Worm (Caenorhabditis elegans) whole organism, young adult: Measurements from ENCODE around the gene fbxa-206.

ENCODE experiments used
- B0035.1 ChIP-seq: sonication (generic microtip); optimal IDR thresholded peaks from 2 replicates; lab custom pipeline; 2016; ENCODE audit warnings: missing genetic modification characterization, mild to moderate bottlenecking, missing compliant biosample characterization, missing genotype, missing genetic modification reagents
- C17E4.6 ChIP-seq: fragments of 200-800 bp; sonication (Bioruptor generic); IDR thresholded peaks from 2 replicates; pipeline ENCODE4 v1.3.6; 2022; ENCODE audit warnings: missing genetic modification reagents, missing genetic modification characterization, missing compliant biosample characterization
- D2030.7 ChIP-seq: fragments of 200-800 bp; sonication (Bioruptor generic); IDR thresholded peaks from 2 replicates; pipeline ENCODE4 v1.3.6; 2022; ENCODE audit warnings: missing genetic modification reagents, missing genetic modification characterization, missing compliant biosample characterization
- F22D6.2 ChIP-seq: sonication (generic microtip); optimal IDR thresholded peaks from 2 replicates; lab custom pipeline; 2016; ENCODE audit warnings: mild to moderate bottlenecking, missing genetic modification characterization, missing compliant biosample characterization
- F49E8.2 ChIP-seq: sonication (generic microtip); optimal IDR thresholded peaks from 3 replicates; lab custom pipeline; 2017; ENCODE audit warnings: missing genetic modification characterization, mild to moderate bottlenecking, missing compliant biosample characterization, antibody characterized with exemption, moderate library complexity; ENCODE audit not compliant: insufficient read depth
- F57A8.1 ChIP-seq: fragments of 200-800 bp; sonication (Bioruptor generic); optimal IDR thresholded peaks from 2 replicates; lab custom pipeline; 2018; ENCODE audit warnings: mild to moderate bottlenecking, missing genetic modification characterization, moderate library complexity, missing compliant biosample characterization
- K11D2.4 ChIP-seq: fragments of 200-800 bp; sonication (Bioruptor generic); IDR thresholded peaks from 2 replicates; pipeline ENCODE4 v1.3.6; 2022; ENCODE audit warnings: missing genetic modification reagents, missing genetic modification characterization, missing compliant biosample characterization
- T07F8.4 ChIP-seq: sonication (generic microtip); optimal IDR thresholded peaks from 2 replicates; lab custom pipeline; 2016; ENCODE audit warnings: mild to moderate bottlenecking, missing genetic modification characterization, moderate library complexity, missing compliant biosample characterization
- T26A5.8 ChIP-seq: sonication (generic microtip); optimal IDR thresholded peaks from 2 replicates; lab custom pipeline; 2016; ENCODE audit warnings: missing genetic modification characterization, missing compliant biosample characterization
- Y56A3A.18 ChIP-seq: fragments of 200-800 bp; sonication (Bioruptor generic); IDR thresholded peaks from 2 replicates; pipeline ENCODE4 v1.3.6; 2022; ENCODE audit warnings: missing genetic modification reagents, missing genetic modification characterization, missing compliant biosample characterization
- akir-1 ChIP-seq: fragments of 200-800 bp; sonication (Bioruptor generic); optimal IDR thresholded peaks from 2 replicates; lab custom pipeline; 2018; ENCODE audit warnings: mild to moderate bottlenecking, missing genetic modification characterization, moderate library complexity, missing compliant biosample characterization
- aptf-3 ChIP-seq: fragments of 200-800 bp; sonication (Bioruptor generic); IDR thresholded peaks from 2 replicates; pipeline ENCODE4 v1.3.6; 2022; ENCODE audit warnings: missing genetic modification characterization, missing compliant biosample characterization
- athp-1 ChIP-seq: sonication (generic microtip); optimal IDR thresholded peaks from 2 replicates; lab custom pipeline; 2017; ENCODE audit warnings: mild to moderate bottlenecking, missing genetic modification characterization, missing compliant biosample characterization
- attf-3 ChIP-seq: fragments of 200-800 bp; sonication (Bioruptor generic); conservative IDR thresholded peaks from 2 replicates; pipeline ENCODE4 v1.3.6; 2022; ENCODE audit warnings: missing genetic modification reagents, missing genetic modification characterization, missing compliant biosample characterization
- attf-5 ChIP-seq: fragments of 200-800 bp; sonication (Bioruptor generic); optimal IDR thresholded peaks from 2 replicates; lab custom pipeline; 2018; ENCODE audit warnings: mild to moderate bottlenecking, missing genetic modification characterization, missing compliant biosample characterization
- bed-1 ChIP-seq: fragments of 200-800 bp; sonication (Bioruptor generic); IDR thresholded peaks from 2 replicates; pipeline ENCODE4 v1.3.6; 2022; ENCODE audit warnings: missing genetic modification reagents, missing genetic modification characterization, missing compliant biosample characterization
- ceh-40 ChIP-seq: fragments of 200-800 bp; sonication (Bioruptor generic); IDR thresholded peaks from 2 replicates; pipeline ENCODE4 v1.3.6; 2022; ENCODE audit warnings: missing genetic modification characterization, missing compliant biosample characterization
- ceh-79 ChIP-seq: sonication (generic microtip); optimal IDR thresholded peaks from 2 replicates; lab custom pipeline; 2017; ENCODE audit warnings: mild to moderate bottlenecking, missing genetic modification characterization, missing compliant biosample characterization
- dpl-1 ChIP-seq: fragments of 150-350 bp; optimal IDR thresholded peaks from 2 replicates; lab custom pipeline; 2014; ENCODE audit warnings: missing biosample characterization, missing genetic modification reagents, missing genetic modification characterization
- egl-18 ChIP-seq: fragments of 200-800 bp; sonication (Bioruptor generic); IDR thresholded peaks from 2 replicates; pipeline ENCODE4 v1.3.6; 2022; ENCODE audit warnings: missing genetic modification reagents, missing genetic modification characterization, missing compliant biosample characterization
- ekl-4 ChIP-seq: fragments of 200-800 bp; sonication (Bioruptor generic); IDR thresholded peaks from 2 replicates; pipeline ENCODE4 v1.3.6; 2022; ENCODE audit warnings: missing genetic modification reagents, missing genetic modification characterization, missing compliant biosample characterization
- ets-4 ChIP-seq: fragments of 200-800 bp; sonication (Bioruptor generic); optimal IDR thresholded peaks from 2 replicates; lab custom pipeline; 2018; ENCODE audit warnings: mild to moderate bottlenecking, missing genetic modification characterization, missing compliant biosample characterization
- gei-17 ChIP-seq: fragments of 200-800 bp; sonication (Bioruptor generic); optimal IDR thresholded peaks from 2 replicates; lab custom pipeline; 2018; ENCODE audit warnings: mild to moderate bottlenecking, missing genetic modification characterization, missing compliant biosample characterization
- hlh-26 ChIP-seq: fragments of 200-800 bp; sonication (Bioruptor generic); conservative IDR thresholded peaks from 2 replicates; pipeline ENCODE4 v1.3.6; 2022; ENCODE audit warnings: missing genetic modification reagents, missing genetic modification characterization, missing compliant biosample characterization
- hsf-1 ChIP-seq: fragments of 200-800 bp; sonication (Bioruptor generic); IDR thresholded peaks from 2 replicates; pipeline ENCODE4 v1.3.6; 2022; ENCODE audit warnings: missing genetic modification reagents, missing genetic modification characterization, missing compliant biosample characterization
- lag-1 ChIP-seq: fragments of 200-800 bp; sonication (Bioruptor generic); IDR thresholded peaks from 2 replicates; pipeline ENCODE4 v1.3.6; 2022; ENCODE audit warnings: missing genetic modification reagents, missing genetic modification characterization, missing compliant biosample characterization
- lin-26 ChIP-seq: fragments of 200-800 bp; sonication (Bioruptor generic); IDR thresholded peaks from 2 replicates; pipeline ENCODE4 v1.3.6; 2022; ENCODE audit warnings: missing genetic modification reagents, missing genetic modification characterization, missing compliant biosample characterization
- mcd-1 ChIP-seq: fragments of 200-800 bp; sonication (Bioruptor generic); IDR thresholded peaks from 2 replicates; pipeline ENCODE4 v1.3.6; 2022; ENCODE audit warnings: missing genetic modification reagents, missing genetic modification characterization, missing compliant biosample characterization
- mxl-1 ChIP-seq: sonication (generic microtip); optimal IDR thresholded peaks from 2 replicates; lab custom pipeline; 2016; ENCODE audit warnings: missing genetic modification characterization, missing compliant biosample characterization
- nfya-2 ChIP-seq: fragments of 200-800 bp; sonication (Bioruptor generic); IDR thresholded peaks from 2 replicates; pipeline ENCODE4 v1.3.6; 2022; ENCODE audit warnings: missing genetic modification reagents, missing genetic modification characterization, missing compliant biosample characterization
- nhr-179 ChIP-seq: sonication (generic microtip); optimal IDR thresholded peaks from 2 replicates; lab custom pipeline; 2016; ENCODE audit warnings: mild to moderate bottlenecking, missing genetic modification characterization, missing compliant biosample characterization
- pha-4 ChIP-seq: fragments of 150-350 bp; sonication (generic microtip); optimal IDR thresholded peaks from 2 replicates; lab custom pipeline; 2014; ENCODE audit warnings: missing biosample characterization, missing genetic modification reagents, missing genetic modification characterization
- sea-2 ChIP-seq: fragments of 200-800 bp; sonication (Bioruptor generic); IDR thresholded peaks from 2 replicates; pipeline ENCODE4 v1.3.6; 2022; ENCODE audit warnings: missing genetic modification characterization, missing compliant biosample characterization
- snpc-1.3 ChIP-seq: sonication (generic microtip); optimal IDR thresholded peaks from 2 replicates; lab custom pipeline; 2017; ENCODE audit warnings: missing genetic modification characterization, mild to moderate bottlenecking, missing compliant biosample characterization, antibody characterized with exemption, moderate library complexity, missing genotype, missing genetic modification reagents; ENCODE audit not compliant: insufficient read depth
- snpc-4 ChIP-seq, 5 experiments: fragments of 150-350 bp in 1 of 5; sonication (generic microtip) in 4 of 5; optimal IDR thresholded peaks; 2 replicates each; lab custom pipeline; 2014 to 2018; ENCODE audit warnings: missing genetic modification characterization in 5 of 5, missing biosample characterization in 3 of 5, antibody characterized with exemption in 2 of 5, mild to moderate bottlenecking in 2 of 5, missing compliant biosample characterization in 2 of 5, missing genotype in 2 of 5, moderate library complexity in 2 of 5, missing genetic modification reagents in 1 of 5
- somi-1 ChIP-seq: fragments of 200-800 bp; sonication (Bioruptor generic); optimal IDR thresholded peaks from 2 replicates; lab custom pipeline; 2018; ENCODE audit warnings: mild to moderate bottlenecking, missing genetic modification characterization, missing compliant biosample characterization
- tlf-1 ChIP-seq: fragments of 200-800 bp; sonication (Bioruptor generic); optimal IDR thresholded peaks from 2 replicates; lab custom pipeline; 2018; ENCODE audit warnings: mild to moderate bottlenecking, missing genetic modification characterization, missing compliant biosample characterization
- zfh-2 ChIP-seq: fragments of 200-800 bp; sonication (Bioruptor generic); conservative IDR thresholded peaks from 2 replicates; pipeline ENCODE4 v1.3.6; 2022; ENCODE audit warnings: missing genetic modification reagents, missing genetic modification characterization, missing compliant biosample characterization
- ztf-18 ChIP-seq: sonication (generic microtip); optimal IDR thresholded peaks from 2 replicates; lab custom pipeline; 2016; ENCODE audit warnings: missing genotype, mild to moderate bottlenecking, missing genetic modification characterization, missing compliant biosample characterization
- ztf-3 ChIP-seq: fragments of 200-800 bp; sonication (Bioruptor generic); optimal IDR thresholded peaks from 2 replicates; lab custom pipeline; 2018; ENCODE audit warnings: mild to moderate bottlenecking, missing genetic modification characterization, missing compliant biosample characterization

Gene fbxa-206

ce11 chrV:16877081-16877480 is 41.2 kb downstream of the fbxa-206 start:
- TF ChIP-seq hsf-1 (GFP tag; lab: Robert Waterston, UW) = peak; percentile 92

- TF ChIP-seq somi-1 (GFP tag; lab: Kevin White, UChicago) (no peak), T26A5.8 (tag; lab: Kevin White, UChicago) (no peak), egl-18 (no peak), snpc-1.3 (tag; lab: Kevin White, UChicago) (no peak), zfh-2 (GFP tag; lab: Robert Waterston, UW) (no peak), T07F8.4 (tag; lab: Kevin White, UChicago) (no peak), nhr-179 (tag; lab: Kevin White, UChicago) (no peak), athp-1 (tag; lab: Kevin White, UChicago) (no peak), nfya-2 (GFP tag; lab: Robert Waterston, UW) (no peak), dpl-1 (GFP tag; lab: Kevin White, UChicago) (no peak), sea-2 (GFP tag; lab: Robert Waterston, UW) (no peak), attf-3 (GFP tag; lab: Robert Waterston, UW) (no peak), F49E8.2 (no peak), mcd-1 (no peak), lag-1 (GFP tag; lab: Robert Waterston, UW) (no peak), ztf-18 (tag; lab: Kevin White, UChicago) (no peak), ztf-3 (no peak), F22D6.2 (tag; lab: Kevin White, UChicago) (no peak)
These were observed 43.3 kb downstream of the fbxa-206 start, which contains the start of gene F49A5.10 for ce11 chrV:16874966-16875365. Gene F49A5.10 (plus strand): TSS chrV:16875266.

ce11 chrV:16873642-16874041 is 44.6 kb downstream of the fbxa-206 start, which contains the start of gene srw-23:
Gene srw-23 (plus strand): TSS chrV:16873942.
- no peak for TF ChIP-seq ekl-4 (GFP tag; lab: Robert Waterston, UW)
- TF ChIP-seq attf-5 (GFP tag; lab: Kevin White, UChicago) = no peak
- TF ChIP-seq ceh-40 = no peak

- no peak for TF ChIP-seq F57A8.1
- TF ChIP-seq bed-1 = no peak
- no peak for TF ChIP-seq T07F8.4 (tag; lab: Kevin White, UChicago)
- TF ChIP-seq ceh-79 (tag; lab: Kevin White, UChicago) = no peak
- TF ChIP-seq K11D2.4 (GFP tag; lab: Robert Waterston, UW) = no peak
- no peak for TF ChIP-seq snpc-4 (GFP tag; optimal IDR thresholded peaks at IDR 0.05; lab: Kevin White, UChicago)
- TF ChIP-seq snpc-4 (tag; optimal IDR thresholded peaks at IDR 0.05; lab: Kevin White, UChicago) = no peak
These were observed 46.9 kb downstream of the fbxa-206 start, which contains the start of gene thn-4 for ce11 chrV:16871387-16871786. Gene thn-4 (minus strand): TSS chrV:16871487.

- TF ChIP-seq D2030.7 (GFP tag; lab: Robert Waterston, UW) (no peak), pha-4 (tag; lab: Kevin White, UChicago) (no peak), snpc-1.3 (tag; lab: Kevin White, UChicago) (no peak), akir-1 (GFP tag; lab: Kevin White, UChicago) (no peak), gei-17 (GFP tag; lab: Kevin White, UChicago) (no peak), aptf-3 (GFP tag; lab: Robert Waterston, UW) (no peak), mxl-1 (no peak), T26A5.8 (tag; lab: Kevin White, UChicago) (no peak), attf-3 (GFP tag; lab: Robert Waterston, UW) (no peak), lin-26 (GFP tag; lab: Robert Waterston, UW) (no peak), C17E4.6 (GFP tag; lab: Robert Waterston, UW) (no peak), Y56A3A.18 (GFP tag; lab: Robert Waterston, UW) (no peak), ets-4 (GFP tag; lab: Kevin White, UChicago) (no peak), hlh-26 (GFP tag; lab: Robert Waterston, UW) (no peak), F57A8.1 (no peak), tlf-1 (GFP tag; lab: Kevin White, UChicago) (no peak), B0035.1 (no peak), K11D2.4 (GFP tag; lab: Robert Waterston, UW) (no peak), T07F8.4 (tag; lab: Kevin White, UChicago) (no peak)
These were observed 48.5 kb downstream of the fbxa-206 start, which contains the start of gene clec-33 for ce11 chrV:16869740-16870139. Gene clec-33 (minus strand): TSS chrV:16869840.
